Worm (Caenorhabditis elegans): ENCODE measurements around the gene fipr-15.

The fipr-15 gene

DNA sequence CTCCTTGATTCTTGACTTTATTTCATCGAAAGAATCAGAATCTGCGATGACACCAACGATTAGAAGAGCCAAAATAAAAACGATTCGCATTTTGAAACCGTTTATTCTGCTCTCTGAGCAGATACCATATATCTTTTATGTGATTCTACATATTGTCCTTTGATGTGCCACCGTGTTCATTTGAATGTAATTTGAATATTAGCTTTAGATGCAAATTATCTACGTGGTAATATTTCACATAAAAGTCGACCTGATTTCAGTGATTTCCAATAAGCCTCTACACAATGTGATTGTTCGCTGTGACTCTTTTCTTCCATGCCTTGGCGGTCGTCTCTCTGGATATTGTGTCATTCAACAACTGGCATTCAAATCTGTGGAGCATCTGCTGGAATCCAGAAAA lies 18.7 kb downstream of the fipr-15 start, which contains the start of the genes F13E9.9 and F13E9.19:
Gene F13E9.9, minus strand, starts transcription at position 101 of the 400 bp plus-strand sequence.
Gene F13E9.19, plus strand, starts transcription at position 316 of the 400 bp plus-strand sequence.
- TF ChIP-seq mdl-1 (tag; optimal IDR thresholded peaks at IDR 0.05) (no peak), nhr-237 (tag; optimal IDR thresholded peaks at IDR 0.05) (no peak), aly-2 (tag; optimal IDR thresholded peaks at IDR 0.05) (no peak), egl-5 (tag; optimal IDR thresholded peaks at IDR 0.05) (no peak), ceh-16 (tag; optimal IDR thresholded peaks at IDR 0.05) (no peak), eor-1 (tag; optimal IDR thresholded peaks at IDR 0.05) (no peak)

DNA sequence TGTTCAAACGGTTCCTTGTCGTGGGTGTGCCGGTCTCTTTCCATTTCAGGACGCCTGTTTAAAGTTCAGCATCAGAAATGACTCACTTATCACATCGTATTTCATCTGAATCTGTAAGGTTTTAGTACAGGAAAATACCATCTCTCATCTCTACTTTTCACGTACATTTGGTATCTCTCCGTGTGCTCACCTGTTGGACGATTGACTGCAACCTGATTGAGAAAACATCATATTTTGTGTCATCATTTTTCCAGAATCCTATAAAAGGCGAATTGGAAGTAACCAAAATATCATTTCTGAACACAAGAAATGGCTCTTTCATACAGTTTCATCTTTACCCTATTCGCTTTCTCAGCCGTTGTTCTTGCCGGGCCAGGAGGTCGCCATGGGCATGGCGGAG lies 19.7 kb downstream of the fipr-15 start, which contains the start of gene srlf-30:
Gene srlf-30, plus strand, starts transcription at position 301 of the 400 bp plus-strand sequence.
- TF ChIP-seq daf-12 (tag; optimal IDR thresholded peaks at IDR 0.05) = no peak
- no peak for TF ChIP-seq lin-15B (tag; optimal IDR thresholded peaks at IDR 0.05)
- no peak for TF ChIP-seq pha-4 (tag; optimal IDR thresholded peaks at IDR 0.05)
- no peak for TF ChIP-seq mdl-1 (tag; optimal IDR thresholded peaks at IDR 0.05)
- no peak for TF ChIP-seq ceh-28 (tag; optimal IDR thresholded peaks at IDR 0.05)
- no peak for TF ChIP-seq tbx-2 (tag; optimal IDR thresholded peaks at IDR 0.05)

ce11 chrIV:10902476-10902875 lies 22.1 kb downstream of the fipr-15 start:
- TF ChIP-seq lin-15B (tag; optimal IDR thresholded peaks at IDR 0.05) = no peak
- no peak for TF ChIP-seq snpc-4 (tag; optimal IDR thresholded peaks at IDR 0.05)
- no peak for TF ChIP-seq unc-39 (tag; optimal IDR thresholded peaks at IDR 0.05)
- TF ChIP-seq ceh-82 (tag; optimal IDR thresholded peaks at IDR 0.05) = no peak
- TF ChIP-seq jun-1 (tag; optimal IDR thresholded peaks at IDR 0.05) = no peak
- TF ChIP-seq pqm-1 (tag; optimal IDR thresholded peaks at IDR 0.05) = no peak
- TF ChIP-seq nhr-25 (tag; optimal IDR thresholded peaks at IDR 0.05) = no peak
- no peak for TF ChIP-seq nhr-237 (tag; optimal IDR thresholded peaks at IDR 0.05)
- no peak for TF ChIP-seq sea-2 (GFP tag; optimal IDR thresholded peaks at IDR 0.05)
- TF ChIP-seq nfya-1 (tag; optimal IDR thresholded peaks at IDR 0.05; ENCODE audit: insufficient read depth) = no peak
- no peak for TF ChIP-seq fkh-10 (GFP tag; optimal IDR thresholded peaks at IDR 0.05)
- no peak for TF ChIP-seq nhr-28 (tag; optimal IDR thresholded peaks at IDR 0.05)
- TF ChIP-seq nhr-11 (tag; optimal IDR thresholded peaks at IDR 0.05) = no peak
- no peak for TF ChIP-seq ztf-11 (tag; optimal IDR thresholded peaks at IDR 0.05)

- TF ChIP-seq egl-27 (tag; optimal IDR thresholded peaks at IDR 0.05) = no peak
- no peak for TF ChIP-seq nfya-1 (tag; optimal IDR thresholded peaks at IDR 0.05; ENCODE audit: insufficient read depth)
- TF ChIP-seq nhr-11 (tag; optimal IDR thresholded peaks at IDR 0.05) = no peak
- TF ChIP-seq fos-1 (tag; optimal IDR thresholded peaks at IDR 0.05) = no peak
- no peak for TF ChIP-seq skn-1 (tag; optimal IDR thresholded peaks at IDR 0.05)
- TF ChIP-seq ZK546.5 (tag; optimal IDR thresholded peaks at IDR 0.05) = no peak
- no peak for TF ChIP-seq snpc-4 (tag; optimal IDR thresholded peaks at IDR 0.05)
- no peak for TF ChIP-seq pha-4 (tag; optimal IDR thresholded peaks at IDR 0.05)
- TF ChIP-seq nhr-237 (tag; optimal IDR thresholded peaks at IDR 0.05) = no peak
- TF ChIP-seq aly-2 (tag; optimal IDR thresholded peaks at IDR 0.05) = no peak
- TF ChIP-seq ceh-9 (tag; optimal IDR thresholded peaks at IDR 0.05) = no peak
- TF ChIP-seq nhr-43 (tag; optimal IDR thresholded peaks at IDR 0.05; ENCODE audit: poor library complexity, severe bottlenecking) = no peak
- TF ChIP-seq elt-2 (tag; optimal IDR thresholded peaks at IDR 0.05) = no peak
Measured at ce11 chrIV:10904282-10904681, 23.9 kb downstream of the fipr-15 start, which contains the start of gene ZK596.3. ZK596.3 (minus strand) TSS chrIV:10904382.

DNA sequence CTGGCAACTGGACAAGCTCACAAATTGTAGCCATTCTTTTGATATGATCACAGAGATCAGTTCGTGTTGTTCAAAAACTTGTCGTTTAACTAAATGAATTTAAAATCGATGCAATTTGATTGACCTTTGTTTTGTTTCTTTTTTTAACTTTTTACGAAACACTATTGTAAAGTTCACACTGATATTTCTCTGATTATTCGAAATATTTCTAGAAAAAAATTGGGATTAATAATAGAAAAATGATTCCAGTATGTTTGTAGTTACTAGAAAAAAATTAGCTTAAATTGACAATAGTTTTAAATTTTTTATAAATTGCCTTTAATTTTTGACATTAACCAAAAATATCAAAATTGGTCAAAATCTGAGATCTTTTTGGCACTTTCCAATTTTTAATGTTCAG lies 28.8 kb downstream of the fipr-15 start, which contains the start of gene ZK596.2:
Gene ZK596.2, minus strand, starts transcription at position 101 of the 400 bp plus-strand sequence.
- no peak for TF ChIP-seq snpc-4 (tag; optimal IDR thresholded peaks at IDR 0.05)
- TF ChIP-seq skn-1 (tag; optimal IDR thresholded peaks at IDR 0.05) = no peak
- TF ChIP-seq nhr-23 (tag; optimal IDR thresholded peaks at IDR 0.05) = no peak
- no peak for TF ChIP-seq mml-1 (tag; optimal IDR thresholded peaks at IDR 0.05)
- no peak for TF ChIP-seq nhr-76 (tag; optimal IDR thresholded peaks at IDR 0.05)
- TF ChIP-seq ceh-28 (tag; optimal IDR thresholded peaks at IDR 0.05) = no peak
- TF ChIP-seq pqm-1 (tag; optimal IDR thresholded peaks at IDR 0.05) = no peak
- TF ChIP-seq hmg-11 (tag; optimal IDR thresholded peaks at IDR 0.05) = no peak
- TF ChIP-seq tbx-2 (tag; optimal IDR thresholded peaks at IDR 0.05) = no peak
- no peak for TF ChIP-seq ama-1 (optimal IDR thresholded peaks at IDR 0.05)
- no peak for TF ChIP-seq pha-4 (tag; optimal IDR thresholded peaks at IDR 0.05)
- TF ChIP-seq nfya-1 (tag; optimal IDR thresholded peaks at IDR 0.05; ENCODE audit: insufficient read depth) = no peak
- TF ChIP-seq zag-1 (tag; optimal IDR thresholded peaks at IDR 0.05) = no peak
- TF ChIP-seq ceh-16 (tag; optimal IDR thresholded peaks at IDR 0.05) = no peak
- TF ChIP-seq ceh-82 (tag; optimal IDR thresholded peaks at IDR 0.05) = no peak
- TF ChIP-seq daf-12 (tag; optimal IDR thresholded peaks at IDR 0.05) = no peak
- no peak for TF ChIP-seq nhr-77 (tag; optimal IDR thresholded peaks at IDR 0.05)
- no peak for TF ChIP-seq unc-39 (tag; optimal IDR thresholded peaks at IDR 0.05)
- no peak for TF ChIP-seq eor-1 (tag; optimal IDR thresholded peaks at IDR 0.05)

Data from whole organism, L3 larva.